Worm (Caenorhabditis elegans) whole organism, L2 larva: ENCODE results near the gene M199.134.

Source experiments
- R02D3.7 ChIP-seq: fragments of 150-350 bp; optimal IDR thresholded peaks from 2 replicates; lab custom pipeline; 2014; ENCODE audit warnings: missing biosample characterization, missing genetic modification characterization
- ZK546.5 ChIP-seq: sonication (generic microtip); optimal IDR thresholded peaks from 2 replicates; lab custom pipeline; 2017; ENCODE audit warnings: missing biosample characterization, missing genetic modification characterization
- ama-1 ChIP-seq: fragments of 150-350 bp; optimal IDR thresholded peaks from 2 replicates; lab custom pipeline; 2018; ENCODE audit warnings: inconsistent platforms
- blmp-1 ChIP-seq: sonication (generic microtip); optimal IDR thresholded peaks from 2 replicates; lab custom pipeline; 2017; ENCODE audit warnings: missing genetic modification characterization, mild to moderate bottlenecking, missing compliant biosample characterization, antibody characterized with exemption, moderate library complexity; ENCODE audit not compliant: insufficient read depth
- ceh-82 ChIP-seq: fragments of 150-350 bp; optimal IDR thresholded peaks from 2 replicates; lab custom pipeline; 2014; ENCODE audit warnings: missing biosample characterization, missing genetic modification characterization
- egl-27 ChIP-seq: sonication (generic microtip); optimal IDR thresholded peaks from 3 replicates; lab custom pipeline; 2017; ENCODE audit warnings: missing biosample characterization, missing genetic modification reagents, missing genetic modification characterization
- elt-1 ChIP-seq: fragments of 150-350 bp; optimal IDR thresholded peaks from 2 replicates; lab custom pipeline; 2014; ENCODE audit warnings: missing biosample characterization, missing genetic modification characterization
- fos-1 ChIP-seq: fragments of 150-350 bp; optimal IDR thresholded peaks from 2 replicates; lab custom pipeline; 2014; ENCODE audit warnings: missing biosample characterization, missing genetic modification characterization
- lsy-2 ChIP-seq, 2 experiments: fragments of 150-350 bp in 1 of 2; sonication (generic microtip) in 1 of 2; optimal IDR thresholded peaks; 2 replicates each; lab custom pipeline; 2014 to 2017; ENCODE audit warnings: missing biosample characterization in 2 of 2, missing genetic modification characterization in 2 of 2
- mab-5 ChIP-seq: fragments of 150-350 bp; optimal IDR thresholded peaks from 2 replicates; lab custom pipeline; 2014; ENCODE audit warnings: missing biosample characterization, missing genetic modification characterization
- mbf-1 ChIP-seq: sonication (generic microtip); optimal IDR thresholded peaks from 2 replicates; lab custom pipeline; 2017; ENCODE audit warnings: missing biosample characterization, missing genetic modification characterization
- mdl-1 ChIP-seq, 2 experiments: fragments of 150-350 bp in 1 of 2; sonication (generic microtip) in 1 of 2; optimal IDR thresholded peaks; 2 replicates each; lab custom pipeline; 2017; ENCODE audit warnings: missing biosample characterization in 2 of 2, missing genetic modification characterization in 2 of 2
- nhr-10 ChIP-seq: sonication (generic microtip); optimal IDR thresholded peaks from 2 replicates; lab custom pipeline; 2017; ENCODE audit warnings: missing biosample characterization, missing genetic modification characterization
- nhr-129 ChIP-seq: fragments of 150-350 bp; optimal IDR thresholded peaks from 2 replicates; lab custom pipeline; 2014; ENCODE audit warnings: missing biosample characterization, missing genetic modification characterization
- nhr-21 ChIP-seq: fragments of 150-350 bp; optimal IDR thresholded peaks from 2 replicates; lab custom pipeline; 2014; ENCODE audit warnings: missing biosample characterization, missing genetic modification characterization
- nhr-237 ChIP-seq: fragments of 150-350 bp; optimal IDR thresholded peaks from 2 replicates; lab custom pipeline; 2014; ENCODE audit warnings: missing biosample characterization, missing genetic modification characterization
- nhr-25 ChIP-seq: fragments of 150-350 bp; sonication (generic microtip); optimal IDR thresholded peaks from 3 replicates; lab custom pipeline; 2014; ENCODE audit warnings: missing biosample characterization, missing genetic modification characterization
- nhr-77 ChIP-seq: fragments of 150-350 bp; optimal IDR thresholded peaks from 2 replicates; lab custom pipeline; 2014; ENCODE audit warnings: missing biosample characterization, missing genetic modification characterization
- peb-1 ChIP-seq: fragments of 150-350 bp; optimal IDR thresholded peaks from 2 replicates; lab custom pipeline; 2014; ENCODE audit warnings: missing biosample characterization, missing genetic modification characterization
- sma-3 ChIP-seq: sonication (generic microtip); optimal IDR thresholded peaks from 2 replicates; lab custom pipeline; 2016; ENCODE audit warnings: missing genetic modification reagents, missing genetic modification characterization, missing compliant biosample characterization
- sma-9 ChIP-seq, 2 experiments: fragments of 150-350 bp in 1 of 2; sonication (generic microtip) in 1 of 2; optimal IDR thresholded peaks; 2 replicates each; lab custom pipeline; 2014 to 2016; ENCODE audit warnings: missing genetic modification characterization in 2 of 2, mild to moderate bottlenecking in 1 of 2, missing biosample characterization in 1 of 2, missing compliant biosample characterization in 1 of 2, missing genetic modification reagents in 1 of 2, moderate library complexity in 1 of 2
- unc-62 ChIP-seq: fragments of 150-350 bp; optimal IDR thresholded peaks from 2 replicates; lab custom pipeline; 2014; ENCODE audit warnings: missing biosample characterization, missing genetic modification reagents, missing genetic modification characterization
- ztf-11 ChIP-seq: sonication (generic microtip); optimal IDR thresholded peaks from 2 replicates; lab custom pipeline; 2017; ENCODE audit warnings: missing biosample characterization, missing genetic modification characterization

M199.134 gene

ce11 chrIV:15098294-15098693 is 14.7 kb downstream of the M199.134 start, which contains the start of gene srt-49:
Gene srt-49 (minus strand): TSS chrIV:15098394.
- TF ChIP-seq peb-1 (tag; lab: Kevin White, UChicago) (no peak), mbf-1 (tag; lab: Kevin White, UChicago) (no peak), sma-3 (GFP tag; lab: Kevin White, UChicago) (no peak), nhr-10 (tag; lab: Kevin White, UChicago) (no peak)

- TF ChIP-seq R02D3.7 (tag; lab: Kevin White, UChicago), result no peak
- no peak for TF ChIP-seq egl-27 (tag; lab: Kevin White, UChicago)
- TF ChIP-seq nhr-237 (tag; lab: Kevin White, UChicago), result no peak
- TF ChIP-seq ceh-82 (tag; lab: Kevin White, UChicago), result no peak
- TF ChIP-seq nhr-129 (tag; lab: Kevin White, UChicago), result no peak
- no peak for TF ChIP-seq mbf-1 (tag; lab: Kevin White, UChicago)
- TF ChIP-seq sma-9 (GFP tag; optimal IDR thresholded peaks at IDR 0.05; lab: Kevin White, UChicago), result no peak
- TF ChIP-seq sma-9 (tag; optimal IDR thresholded peaks at IDR 0.05; lab: Kevin White, UChicago), result no peak
- TF ChIP-seq nhr-77 (tag; lab: Kevin White, UChicago), result no peak
- no peak for TF ChIP-seq unc-62 (GFP tag; lab: Kevin White, UChicago)
- TF ChIP-seq elt-1, result no peak
- no peak for TF ChIP-seq ama-1 (lab: Kevin White, UChicago)
- no peak for TF ChIP-seq mab-5
These were observed 38.6 kb downstream of the M199.134 start, which contains the start of gene srt-50 for ce11 chrIV:15074392-15074791. Gene srt-50 (plus strand): TSS chrIV:15074692.

- TF ChIP-seq unc-62 (GFP tag; lab: Kevin White, UChicago), result no peak
- no peak for TF ChIP-seq mab-5
- TF ChIP-seq sma-3 (GFP tag; lab: Kevin White, UChicago), result no peak
- no peak for TF ChIP-seq ZK546.5 (tag; lab: Kevin White, UChicago)
- TF ChIP-seq nhr-77 (tag; lab: Kevin White, UChicago), result no peak
These were observed 44.2 kb downstream of the M199.134 start, which contains the start of gene srt-48 for ce11 chrIV:15068818-15069217. Gene srt-48 (minus strand): TSS chrIV:15068918.

- TF ChIP-seq nhr-25, result no peak
These were observed 47.4 kb downstream of the M199.134 start, which contains the start of gene Y41E3.18 for ce11 chrIV:15065653-15066052. Gene Y41E3.18 (minus strand): TSS chrIV:15065753.

ce11 chrIV:15063789-15064188 is 49.2 kb downstream of the M199.134 start:
- TF ChIP-seq blmp-1 (no peak), ztf-11 (tag; lab: Kevin White, UChicago) (no peak), mab-5 (no peak), nhr-10 (tag; lab: Kevin White, UChicago) (no peak), ceh-82 (tag; lab: Kevin White, UChicago) (no peak), nhr-21 (tag; lab: Kevin White, UChicago) (no peak), elt-1 (no peak), mdl-1 (tag; optimal IDR thresholded peaks at IDR 0.05; lab: Kevin White, UChicago) (no peak), nhr-25 (no peak), ZK546.5 (tag; lab: Kevin White, UChicago) (no peak), lsy-2 (tag; optimal IDR thresholded peaks at IDR 0.05; lab: Kevin White, UChicago) (no peak), egl-27 (tag; lab: Kevin White, UChicago) (no peak), fos-1 (tag; lab: Kevin White, UChicago) (no peak)
